In the genomic region with DNA sequence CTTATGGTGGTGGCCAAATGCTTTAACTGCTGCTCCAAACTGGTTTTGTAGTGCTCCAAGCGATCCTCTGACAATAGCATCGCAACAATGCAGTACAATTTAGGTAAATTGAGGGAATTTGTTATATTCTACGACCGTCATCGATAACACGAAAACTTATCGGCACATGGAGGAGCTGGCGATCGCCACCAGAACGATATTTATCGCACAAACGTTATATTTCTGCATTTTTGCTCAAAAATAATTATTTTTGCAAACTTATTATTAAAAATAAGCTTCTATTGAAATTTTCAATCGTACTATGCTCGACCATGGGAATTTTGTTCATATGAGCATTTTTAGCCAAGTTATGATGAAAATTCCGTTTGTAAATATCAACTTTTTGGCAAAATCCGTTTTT, we compare ENCODE assay signal across 4 fruit fly cellular contexts.
TF ChIP-seq lines count a peak whose summit lies in the region.

A gene (minus strand): TSS at position 148 of the 400 bp plus-strand sequence.

- TF ChIP-seq CTCF in whole organism, embryonic (GFP tag; optimal IDR thresholded peaks at IDR 0.05; lab: Kevin White, UChicago), result no peak

TF ChIP-seq in whole organism, adult, 20 proteins besides CTCF, POLR2A, EP300 and RAD21:
- TF ChIP-seq Mnt (GFP tag; optimal IDR thresholded peaks at IDR 0.05; lab: Kevin White, UChicago), result peak; percentile 90
- TF ChIP-seq cic (GFP tag; optimal IDR thresholded peaks at IDR 0.05; lab: Kevin White, UChicago), result no peak
- TF ChIP-seq CG1620 (GFP tag; optimal IDR thresholded peaks at IDR 0.05; lab: Kevin White, UChicago), result peak; percentile 16

TF ChIP-seq in whole organism, embryonic, 481 proteins besides CTCF, POLR2A, EP300 and RAD21 (continues in another document):
- no peak for TF ChIP-seq sens-2 (GFP tag; IDR thresholded peaks at IDR 0.05; lab: Robert Waterston, UW)
- no peak for TF ChIP-seq CG9727 (GFP tag; optimal IDR thresholded peaks at IDR 0.05; lab: Kevin White, UChicago)
- peak; percentile 80 for TF ChIP-seq Scr (GFP tag; IDR thresholded peaks at IDR 0.05; lab: Robert Waterston, UW; ENCODE audit: partially characterized antibody)
- no peak for TF ChIP-seq schlank (tag; optimal IDR thresholded peaks at IDR 0.05; lab: Kevin White, UChicago)
- TF ChIP-seq CG13287 (GFP tag; IDR thresholded peaks at IDR 0.05; lab: Robert Waterston, UW; ENCODE audit: partially characterized antibody), result peak; percentile 83
- 0 out of 2 replicates have a peak, but pooled peaks have one; percentile 41 for TF ChIP-seq sna (GFP tag; IDR thresholded peaks at IDR 0.05; lab: Robert Waterston, UW; ENCODE audit: partially characterized antibody)
- TF ChIP-seq gce (GFP tag; IDR thresholded peaks at IDR 0.05; lab: Robert Waterston, UW), result no peak
- TF ChIP-seq vnd (GFP tag; IDR thresholded peaks at IDR 0.05; lab: Robert Waterston, UW; ENCODE audit: partially characterized antibody), result peak; percentile 67
- peak; percentile 75 for TF ChIP-seq tna (GFP tag; IDR thresholded peaks at IDR 0.05; lab: Robert Waterston, UW; ENCODE audit: partially characterized antibody)
- TF ChIP-seq Sry-δ (GFP tag; optimal IDR thresholded peaks at IDR 0.05; lab: Kevin White, UChicago), result peak; percentile 68
- TF ChIP-seq CG2116 (GFP tag; optimal IDR thresholded peaks at IDR 0.05; lab: Kevin White, UChicago), result peak; percentile 21
- peak; percentile 79 for TF ChIP-seq row (GFP tag; IDR thresholded peaks at IDR 0.05; lab: Robert Waterston, UW)
- no peak for TF ChIP-seq CG9437 (GFP tag; optimal IDR thresholded peaks at IDR 0.05; lab: Kevin White, UChicago)
- TF ChIP-seq pho (GFP tag; optimal IDR thresholded peaks at IDR 0.05; lab: Kevin White, UChicago), result no peak
- peak; percentile 78 for TF ChIP-seq CG16813 (GFP tag; IDR thresholded peaks at IDR 0.05; lab: Robert Waterston, UW; ENCODE audit: partially characterized antibody)
- no peak for TF ChIP-seq pnt (GFP tag; optimal IDR thresholded peaks at IDR 0.05; lab: Kevin White, UChicago)
- no peak for TF ChIP-seq CG18476 (GFP tag; optimal IDR thresholded peaks at IDR 0.05; lab: Kevin White, UChicago)
- TF ChIP-seq CHES-1-like (GFP tag; optimal IDR thresholded peaks at IDR 0.05; lab: Kevin White, UChicago), result no peak
- TF ChIP-seq HLH4C (GFP tag; IDR thresholded peaks at IDR 0.05; lab: Robert Waterston, UW; ENCODE audit: partially characterized antibody), result peak; percentile 82
- no peak for TF ChIP-seq CG1647 (GFP tag; optimal IDR thresholded peaks at IDR 0.05; lab: Kevin White, UChicago)
- no peak for TF ChIP-seq B-H1 (GFP tag; IDR thresholded peaks at IDR 0.05; lab: Robert Waterston, UW)
- TF ChIP-seq chif (GFP tag; optimal IDR thresholded peaks at IDR 0.05; lab: Kevin White, UChicago), result no peak
- peak; percentile 27 for TF ChIP-seq pzg (GFP tag; optimal IDR thresholded peaks at IDR 0.05; lab: Kevin White, UChicago)
- no peak for TF ChIP-seq CG7786 (GFP tag; optimal IDR thresholded peaks at IDR 0.05; lab: Kevin White, UChicago)
- TF ChIP-seq fru (optimal IDR thresholded peaks at IDR 0.05; lab: Kevin White, UChicago), result no peak
- peak; percentile 66; the same call in 2 of the 3 replicates for TF ChIP-seq CG14860 (GFP tag; IDR thresholded peaks at IDR 0.05; lab: Robert Waterston, UW; ENCODE audit: partially characterized antibody)

TF ChIP-seq in whole organism, pupa, 21 proteins besides CTCF, POLR2A, EP300 and RAD21:
- 0 out of 3 replicates have a peak, but pooled peaks have one; percentile 32 for TF ChIP-seq CG4496 (GFP tag; IDR thresholded peaks at IDR 0.05; lab: Robert Waterston, UW)
- no peak for TF ChIP-seq CG10348 (GFP tag; IDR thresholded peaks at IDR 0.05; lab: Robert Waterston, UW)

TF ChIP-seq in whole organism, wandering third instar larva, 38 proteins besides CTCF, POLR2A, EP300 and RAD21:
- TF ChIP-seq h (GFP tag; optimal IDR thresholded peaks at IDR 0.05; lab: Kevin White, UChicago) (no peak), Hr83 (GFP tag; optimal IDR thresholded peaks at IDR 0.05; lab: Kevin White, UChicago; ENCODE audit: poor library complexity, severe bottlenecking) (peak; percentile 19)
